Fruit fly (Drosophila melanogaster): ENCODE data around the gene CG32262.
A peak's percentile ranks its signal among the peaks of the same experiment; 100 is the strongest.

Gene CG32262

DNA sequence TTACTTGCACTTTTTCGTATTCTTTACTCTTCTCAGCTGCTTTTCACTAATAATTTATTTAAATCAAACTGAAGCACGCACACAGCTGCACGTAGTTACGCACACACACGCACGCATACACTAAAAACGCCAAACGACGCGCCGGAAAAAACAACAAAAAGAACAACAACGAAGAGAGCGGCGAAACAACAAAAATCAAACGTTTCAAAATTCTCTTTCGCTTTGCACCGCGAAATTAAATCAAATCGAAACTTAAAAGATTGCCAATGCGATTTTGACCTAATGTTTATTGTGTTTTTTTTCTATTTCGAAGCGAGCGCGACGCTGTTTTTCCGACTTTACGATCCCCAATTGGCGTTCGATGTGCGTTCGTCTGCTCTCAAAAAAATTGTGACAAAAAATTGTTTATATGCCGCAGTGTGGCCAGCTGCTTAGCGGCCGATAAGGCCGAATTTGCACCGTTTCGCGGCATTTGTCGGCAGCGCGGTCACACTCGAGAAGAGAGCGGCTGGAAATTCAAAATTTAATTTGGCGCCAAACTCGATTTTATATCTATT is 22.3 kb downstream of the CG32262 start (continued):
- TF ChIP-seq D19A (tag; optimal IDR thresholded peaks at IDR 0.05), result peak; percentile 0
- TF ChIP-seq MTF-1 (GFP tag; optimal IDR thresholded peaks at IDR 0.05; ENCODE audit: borderline replicate concordance), result no peak
- TF ChIP-seq so (GFP tag; IDR thresholded peaks at IDR 0.05), result no peak
- no peak for TF ChIP-seq sim (GFP tag; IDR thresholded peaks at IDR 0.05)
- 0 out of 3 replicates have a peak, but pooled peaks have one; percentile 5 for TF ChIP-seq CG6791 (GFP tag; IDR thresholded peaks at IDR 0.05; ENCODE audit: partially characterized antibody)
- TF ChIP-seq Hr78 (GFP tag; optimal IDR thresholded peaks at IDR 0.05), result no peak
- TF ChIP-seq E2f1 (GFP tag; IDR thresholded peaks at IDR 0.05), result no peak
- peak; percentile 52; the same call in 1 of the 4 replicates for TF ChIP-seq chinmo (GFP tag; IDR thresholded peaks at IDR 0.05; ENCODE audit: partially characterized antibody)
- no peak for TF ChIP-seq sc (optimal IDR thresholded peaks at IDR 0.05)
- no peak for TF ChIP-seq sc (GFP tag; optimal IDR thresholded peaks at IDR 0.05)
- no peak for TF ChIP-seq Tbp (GFP tag; optimal IDR thresholded peaks at IDR 0.05)
- TF ChIP-seq gcm2 (GFP tag; optimal IDR thresholded peaks at IDR 0.05), result peak; percentile 63
- TF ChIP-seq CG15011 (GFP tag; optimal IDR thresholded peaks at IDR 0.05), result no peak
- TF ChIP-seq usp (GFP tag; optimal IDR thresholded peaks at IDR 0.05), result no peak
- TF ChIP-seq Eip74EF (GFP tag; optimal IDR thresholded peaks at IDR 0.05), result peak in 1 of 2 experiments; percentile 14
- TF ChIP-seq chif (GFP tag; optimal IDR thresholded peaks at IDR 0.05), result no peak
- TF ChIP-seq CG17612 (GFP tag; IDR thresholded peaks at IDR 0.05), result no peak
- no peak for TF ChIP-seq croc (GFP tag; conservative IDR thresholded peaks at IDR 0.05)
- no peak for TF ChIP-seq jigr1 (GFP tag; IDR thresholded peaks at IDR 0.05)
- TF ChIP-seq MBD-R2 (GFP tag; IDR thresholded peaks at IDR 0.05), result no peak; the same call in 1 of the 2 replicates
- TF ChIP-seq trh (GFP tag; optimal IDR thresholded peaks at IDR 0.05), result no peak
- TF ChIP-seq CG7786 (GFP tag; optimal IDR thresholded peaks at IDR 0.05), result no peak
- no peak for TF ChIP-seq sr (GFP tag; IDR thresholded peaks at IDR 0.05)
- TF ChIP-seq wdn (GFP tag; IDR thresholded peaks at IDR 0.05), result 0 out of 2 replicates have a peak, but pooled peaks have one; percentile 14
- no peak for TF ChIP-seq HLH3B (GFP tag; IDR thresholded peaks at IDR 0.05)
- no peak for TF ChIP-seq Oaz (GFP tag; IDR thresholded peaks at IDR 0.05)
- no peak for TF ChIP-seq sd (tag; optimal IDR thresholded peaks at IDR 0.05)
- no peak for TF ChIP-seq CG17802 (tag; optimal IDR thresholded peaks at IDR 0.05)
- TF ChIP-seq CG11696 (GFP tag; IDR thresholded peaks at IDR 0.05), result no peak
- peak; percentile 85 for TF ChIP-seq Jarid2 (GFP tag; optimal IDR thresholded peaks at IDR 0.05)
- TF ChIP-seq gro (GFP tag; optimal IDR thresholded peaks at IDR 0.05), result peak; percentile 11
- TF ChIP-seq ranshi (GFP tag; IDR thresholded peaks at IDR 0.05), result 0 out of 2 replicates have a peak, but pooled peaks have one; percentile 22
- peak; percentile 3 for TF ChIP-seq CG7839 (tag; optimal IDR thresholded peaks at IDR 0.05)
- TF ChIP-seq CG33557 (GFP tag; optimal IDR thresholded peaks at IDR 0.05), result no peak
- peak; percentile 93 for TF ChIP-seq CG18011 (GFP tag; optimal IDR thresholded peaks at IDR 0.05)
- no peak for TF ChIP-seq mirr (GFP tag; optimal IDR thresholded peaks at IDR 0.05)
- peak; percentile 46; the same call in 1 of the 2 replicates for TF ChIP-seq sob (GFP tag; IDR thresholded peaks at IDR 0.05)
- no peak for TF ChIP-seq CG31224 (GFP tag; IDR thresholded peaks at IDR 0.05)
- TF ChIP-seq prd (optimal IDR thresholded peaks at IDR 0.05), result no peak
- 0 out of 3 replicates have a peak, but pooled peaks have one; percentile 6 for TF ChIP-seq prd (GFP tag; IDR thresholded peaks at IDR 0.05)
- no peak for TF ChIP-seq ttk (GFP tag; IDR thresholded peaks at IDR 0.05)
- TF ChIP-seq dmrt11E (tag; optimal IDR thresholded peaks at IDR 0.05), result no peak
- TF ChIP-seq Ada2b (GFP tag; IDR thresholded peaks at IDR 0.05), result no peak
- peak; percentile 51 for TF ChIP-seq lab (GFP tag; optimal IDR thresholded peaks at IDR 0.05)
- TF ChIP-seq MESR4 (GFP tag; optimal IDR thresholded peaks at IDR 0.05), result peak; percentile 47
- no peak for TF ChIP-seq Oli (tag; optimal IDR thresholded peaks at IDR 0.05)
- peak; percentile 57 for TF ChIP-seq CG6854 (GFP tag; optimal IDR thresholded peaks at IDR 0.05)
- no peak for TF ChIP-seq emc (GFP tag; optimal IDR thresholded peaks at IDR 0.05)
- no peak for TF ChIP-seq al (GFP tag; IDR thresholded peaks at IDR 0.05)
- TF ChIP-seq D19B (GFP tag; optimal IDR thresholded peaks at IDR 0.05), result no peak
- TF ChIP-seq zf30C (GFP tag; optimal IDR thresholded peaks at IDR 0.05), result peak; percentile 37
